Fruit fly (Drosophila melanogaster) whole organism: ENCODE measurements around the gene CG4301.

Source experiments
- CG8478 ChIP-seq: fragments of >200 bp; optimal IDR thresholded peaks from 2 replicates; lab custom pipeline; 2018; ENCODE audit warnings: inconsistent platforms
- EcR ChIP-seq, 2 experiments: fragments of >200 bp; optimal IDR thresholded peaks; 2 replicates each; lab custom pipeline; 2017; ENCODE audit warnings: missing biosample characterization in 2 of 2, missing genetic modification characterization in 2 of 2, missing genetic modification reagents in 2 of 2
- pan ChIP-seq: fragments of >200 bp; optimal IDR thresholded peaks from 2 replicates; lab custom pipeline; 2017
- psq ChIP-seq: fragments of >200 bp; optimal IDR thresholded peaks from 2 replicates; lab custom pipeline; 2017
- usp ChIP-seq: fragments of >200 bp; optimal IDR thresholded peaks from 2 replicates; lab custom pipeline; 2017; ENCODE audit warnings: missing biosample characterization, missing genetic modification characterization, mixed read lengths

DNA sequence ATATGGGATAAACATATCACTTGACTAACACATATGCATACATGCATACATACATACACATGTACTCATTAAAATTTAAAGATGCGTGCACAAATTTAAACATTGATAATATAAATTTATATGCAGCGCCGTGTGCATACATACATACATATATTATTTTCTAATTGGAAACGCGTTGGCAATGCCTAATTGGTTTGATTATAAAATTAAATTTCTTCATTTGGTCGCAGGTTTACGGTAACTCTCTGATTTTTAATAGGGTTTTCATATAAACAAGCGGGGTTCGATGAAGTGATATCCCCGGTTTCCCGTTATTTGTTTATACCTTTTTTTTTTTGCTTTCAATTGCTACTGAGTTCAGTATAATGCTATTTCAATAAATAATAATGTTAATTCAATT, 31.2 kb upstream of the CG4301 start:
- TF ChIP-seq psq (lab: Kevin White, UChicago) (no peak), EcR (GFP tag; optimal IDR thresholded peaks at IDR 0.05; lab: Kevin White, UChicago) (no peak), usp (GFP tag; lab: Kevin White, UChicago) (no peak), CG8478 (lab: Kevin White, UChicago) (no peak), pan (lab: Kevin White, UChicago) (no peak)
